Fruit fly (Drosophila melanogaster) whole organism, embryonic: ENCODE results near the gene CG34427.

Experiments used
- Bgb ChIP-seq: fragments of 200-800 bp; sonication (Bioruptor generic); IDR thresholded peaks from 2 replicates; pipeline ENCODE4 v1.3.6; 2022; ENCODE audit warnings: missing biosample characterization, missing genetic modification characterization; ENCODE audit not compliant: partially characterized antibody
- C15 ChIP-seq: fragments of 200-800 bp; sonication (Bioruptor generic); IDR thresholded peaks from 3 replicates; pipeline ENCODE4 v1.3.6; 2022; ENCODE audit warnings: missing biosample characterization, missing genetic modification characterization
- CG10147 ChIP-seq: fragments of 200-800 bp; sonication (Bioruptor generic); optimal IDR thresholded peaks from 2 replicates; lab custom pipeline; 2019; ENCODE audit warnings: missing biosample characterization, mild to moderate bottlenecking, missing genetic modification characterization, moderate library complexity
- CG10321 ChIP-seq: fragments of 200-800 bp; sonication (Bioruptor generic); IDR thresholded peaks from 2 replicates; pipeline ENCODE4 v1.3.6; 2022; ENCODE audit warnings: missing biosample characterization, missing genetic modification characterization
- CG10366 ChIP-seq: fragments of 200-800 bp; sonication (Bioruptor generic); IDR thresholded peaks from 2 replicates; pipeline ENCODE4 v1.3.6; 2022; ENCODE audit warnings: missing biosample characterization, missing genetic modification characterization
- CG10565 ChIP-seq: fragments of 200-800 bp; sonication (Bioruptor generic); optimal IDR thresholded peaks from 3 replicates; lab custom pipeline; 2016; ENCODE audit warnings: missing biosample characterization, mild to moderate bottlenecking, missing genetic modification characterization
- CG12104 ChIP-seq: fragments of 200-800 bp; sonication (Bioruptor generic); optimal IDR thresholded peaks from 3 replicates; lab custom pipeline; 2016; ENCODE audit warnings: missing biosample characterization, missing genetic modification characterization
- CG13123 ChIP-seq: fragments of 200-800 bp; sonication (Bioruptor generic); optimal IDR thresholded peaks from 2 replicates; lab custom pipeline; 2016; ENCODE audit warnings: missing biosample characterization, missing genetic modification characterization
- CG14441 ChIP-seq: fragments of 200-800 bp; sonication (Bioruptor generic); IDR thresholded peaks from 2 replicates; pipeline ENCODE4 v1.3.6; 2022; ENCODE audit warnings: missing biosample characterization, missing genetic modification characterization
- CG14710 ChIP-seq: fragments of 200-800 bp; sonication (Bioruptor generic); optimal IDR thresholded peaks from 3 replicates; lab custom pipeline; 2019; ENCODE audit warnings: missing biosample characterization, mild to moderate bottlenecking, missing genetic modification characterization, moderate library complexity
- CG15269 ChIP-seq: fragments of 200-800 bp; sonication (Bioruptor generic); optimal IDR thresholded peaks from 2 replicates; lab custom pipeline; 2018; ENCODE audit warnings: missing biosample characterization, mild to moderate bottlenecking, missing genetic modification characterization, moderate library complexity
- CG15479 ChIP-seq: fragments of 200-800 bp; sonication (Bioruptor generic); optimal IDR thresholded peaks from 3 replicates; lab custom pipeline; 2019; ENCODE audit warnings: missing biosample characterization, mild to moderate bottlenecking, missing genetic modification characterization, moderate library complexity
- CG18599 ChIP-seq: fragments of 200-800 bp; sonication (Bioruptor generic); optimal IDR thresholded peaks from 3 replicates; lab custom pipeline; 2017; ENCODE audit warnings: missing biosample characterization, missing genetic modification characterization, mild to moderate bottlenecking, moderate library complexity, missing genetic modification reagents
- CG2678 ChIP-seq: fragments of 200-800 bp; sonication (Bioruptor generic); optimal IDR thresholded peaks from 3 replicates; lab custom pipeline; 2019; ENCODE audit warnings: missing biosample characterization, mild to moderate bottlenecking, missing genetic modification characterization, moderate library complexity
- CG32772 ChIP-seq: fragments of 200-800 bp; sonication (Bioruptor generic); IDR thresholded peaks from 2 replicates; pipeline ENCODE4 v1.3.6; 2022; ENCODE audit warnings: missing biosample characterization, missing genetic modification characterization
- CG33557 ChIP-seq: fragments of 200-800 bp; sonication (Bioruptor generic); optimal IDR thresholded peaks from 2 replicates; lab custom pipeline; 2019; ENCODE audit warnings: missing biosample characterization, mild to moderate bottlenecking, missing genetic modification characterization, moderate library complexity
- CG34224 ChIP-seq: fragments of 200-800 bp; sonication (Bioruptor generic); IDR thresholded peaks from 3 replicates; pipeline ENCODE4 v1.3.6; 2022; ENCODE audit warnings: missing biosample characterization, missing genetic modification characterization; ENCODE audit not compliant: partially characterized antibody
- CG34422 ChIP-seq: fragments of 200-800 bp; sonication (Bioruptor generic); IDR thresholded peaks from 3 replicates; pipeline ENCODE4 v1.3.6; 2022; ENCODE audit warnings: missing biosample characterization, missing genetic modification characterization
- CG4854 ChIP-seq: fragments of 200-800 bp; sonication (Bioruptor generic); optimal IDR thresholded peaks from 2 replicates; lab custom pipeline; 2016; ENCODE audit warnings: missing biosample characterization, missing genetic modification characterization, inconsistent platforms
- CG7271 ChIP-seq: fragments of 200-800 bp; sonication (Bioruptor generic); optimal IDR thresholded peaks from 2 replicates; lab custom pipeline; 2018; ENCODE audit warnings: missing biosample characterization, mild to moderate bottlenecking, missing genetic modification characterization, moderate library complexity
- Dad ChIP-seq: fragments of 200-800 bp; sonication (Bioruptor generic); optimal IDR thresholded peaks from 3 replicates; lab custom pipeline; 2016; ENCODE audit warnings: missing biosample characterization, missing genetic modification characterization
- HLH4C ChIP-seq: fragments of 200-800 bp; sonication (Bioruptor generic); IDR thresholded peaks from 3 replicates; pipeline ENCODE4 v1.3.6; 2022; ENCODE audit warnings: missing biosample characterization, missing genetic modification characterization; ENCODE audit not compliant: partially characterized antibody
- HLH54F ChIP-seq: fragments of 200-800 bp; sonication (Bioruptor generic); optimal IDR thresholded peaks from 3 replicates; lab custom pipeline; 2016; ENCODE audit warnings: missing biosample characterization, missing genetic modification characterization
- Ptx1 ChIP-seq: fragments of 200-800 bp; sonication (Bioruptor generic); IDR thresholded peaks from 2 replicates; pipeline ENCODE4 v1.3.6; 2022; ENCODE audit warnings: missing biosample characterization, missing genetic modification characterization
- Sox102F ChIP-seq: fragments of 200-800 bp; sonication (Bioruptor generic); optimal IDR thresholded peaks from 2 replicates; lab custom pipeline; 2018; ENCODE audit warnings: missing biosample characterization, mild to moderate bottlenecking, missing genetic modification characterization, moderate library complexity
- cad ChIP-seq: fragments of >200 bp; optimal IDR thresholded peaks from 2 replicates; lab custom pipeline; 2017; ENCODE audit warnings: missing biosample characterization, missing genetic modification characterization
- corto ChIP-seq: fragments of 200-800 bp; sonication (Bioruptor generic); optimal IDR thresholded peaks from 2 replicates; lab custom pipeline; 2016; ENCODE audit warnings: missing biosample characterization, mild to moderate bottlenecking, missing genetic modification characterization, moderate library complexity
- cwo ChIP-seq: fragments of 200-800 bp; sonication (Bioruptor generic); optimal IDR thresholded peaks from 3 replicates; lab custom pipeline; 2017; ENCODE audit warnings: missing biosample characterization, missing genetic modification characterization, mild to moderate bottlenecking, moderate library complexity, missing genetic modification reagents
- dm ChIP-seq: fragments of 200-800 bp; sonication (Bioruptor generic); optimal IDR thresholded peaks from 3 replicates; lab custom pipeline; 2016; ENCODE audit warnings: missing biosample characterization, missing genetic modification characterization
- dpn ChIP-seq, 2 experiments: fragments of 200-800 bp; sonication (Bioruptor generic); optimal IDR thresholded peaks; 3 replicates each; lab custom pipeline; 2016; ENCODE audit warnings: missing biosample characterization in 2 of 2, missing genetic modification characterization in 2 of 2
- grau ChIP-seq: fragments of 200-800 bp; optimal IDR thresholded peaks from 3 replicates; lab custom pipeline; 2019; ENCODE audit warnings: missing biosample characterization, mild to moderate bottlenecking, missing genetic modification characterization, moderate library complexity
- hbn ChIP-seq: fragments of 200-800 bp; sonication (Bioruptor generic); IDR thresholded peaks from 2 replicates; pipeline ENCODE4 v1.3.6; 2022; ENCODE audit warnings: missing biosample characterization, missing genetic modification characterization; ENCODE audit not compliant: partially characterized antibody
- ind ChIP-seq: fragments of 200-800 bp; sonication (Bioruptor generic); optimal IDR thresholded peaks from 3 replicates; lab custom pipeline; 2016; ENCODE audit warnings: missing biosample characterization, missing genetic modification characterization
- insv ChIP-seq, 2 experiments: fragments of 200-800 bp; sonication (Bioruptor generic); optimal IDR thresholded peaks; 3 replicates each; lab custom pipeline; 2016 to 2018; ENCODE audit warnings: missing biosample characterization in 2 of 2, missing genetic modification characterization in 2 of 2
- nmo ChIP-seq: fragments of 200-800 bp; sonication (Bioruptor generic); optimal IDR thresholded peaks from 2 replicates; lab custom pipeline; 2018; ENCODE audit warnings: missing biosample characterization, mild to moderate bottlenecking, missing genetic modification characterization, moderate library complexity
- pita ChIP-seq: fragments of 200-800 bp; sonication (Bioruptor generic); optimal IDR thresholded peaks from 2 replicates; lab custom pipeline; 2017; ENCODE audit warnings: missing biosample characterization, mild to moderate bottlenecking, missing genetic modification characterization
- pzg ChIP-seq: fragments of 200-800 bp; sonication (Bioruptor generic); optimal IDR thresholded peaks from 3 replicates; lab custom pipeline; 2018; ENCODE audit warnings: missing biosample characterization, mild to moderate bottlenecking, missing genetic modification characterization, moderate library complexity
- row ChIP-seq: fragments of 200-800 bp; sonication (Bioruptor generic); IDR thresholded peaks from 3 replicates; pipeline ENCODE4 v1.3.6; 2022; ENCODE audit warnings: missing biosample characterization, missing genetic modification characterization
- salm ChIP-seq: fragments of 200-800 bp; sonication (Bioruptor generic); optimal IDR thresholded peaks from 2 replicates; lab custom pipeline; 2018; ENCODE audit warnings: missing biosample characterization, mild to moderate bottlenecking, missing genetic modification characterization
- schlank ChIP-seq: fragments of 200-800 bp; sonication (Bioruptor generic); optimal IDR thresholded peaks from 2 replicates; lab custom pipeline; 2018; ENCODE audit warnings: missing biosample characterization, mild to moderate bottlenecking, missing genetic modification characterization
- sens ChIP-seq: fragments of 200-800 bp; sonication (Bioruptor generic); peaks from one replicate; lab custom pipeline; 2016; ENCODE audit warnings: missing biosample characterization, missing genetic modification characterization
- shn ChIP-seq: fragments of 200-800 bp; sonication (Bioruptor generic); optimal IDR thresholded peaks from 3 replicates; lab custom pipeline; 2016; ENCODE audit warnings: missing biosample characterization, missing genetic modification characterization
- sima ChIP-seq: fragments of 200-800 bp; sonication (Bioruptor generic); optimal IDR thresholded peaks from 2 replicates; lab custom pipeline; 2016; ENCODE audit warnings: missing biosample characterization, missing genetic modification characterization
- sisA ChIP-seq: fragments of 200-800 bp; sonication (Bioruptor generic); IDR thresholded peaks from 2 replicates; pipeline ENCODE4 v1.3.6; 2022; ENCODE audit warnings: missing biosample characterization, missing genetic modification characterization
- slbo ChIP-seq: fragments of 200-800 bp; sonication (Bioruptor generic); IDR thresholded peaks from 2 replicates; pipeline ENCODE4 v1.3.6; 2022; ENCODE audit warnings: missing biosample characterization, missing genetic modification characterization
- sug ChIP-seq: fragments of 200-800 bp; optimal IDR thresholded peaks from 2 replicates; lab custom pipeline; 2019; ENCODE audit warnings: missing biosample characterization, mild to moderate bottlenecking, missing genetic modification characterization, moderate library complexity
- trem ChIP-seq: fragments of 200-800 bp; optimal IDR thresholded peaks from 3 replicates; lab custom pipeline; 2019; ENCODE audit warnings: missing biosample characterization, mild to moderate bottlenecking, missing genetic modification characterization, moderate library complexity
- vvl ChIP-seq: fragments of 200-800 bp; sonication (Bioruptor generic); IDR thresholded peaks from 2 replicates; pipeline ENCODE4 v1.3.6; 2022; ENCODE audit warnings: missing biosample characterization, missing genetic modification characterization
- yki ChIP-seq: fragments of >200 bp; optimal IDR thresholded peaks from 3 replicates; lab custom pipeline; 2018

Gene CG34427

DNA sequence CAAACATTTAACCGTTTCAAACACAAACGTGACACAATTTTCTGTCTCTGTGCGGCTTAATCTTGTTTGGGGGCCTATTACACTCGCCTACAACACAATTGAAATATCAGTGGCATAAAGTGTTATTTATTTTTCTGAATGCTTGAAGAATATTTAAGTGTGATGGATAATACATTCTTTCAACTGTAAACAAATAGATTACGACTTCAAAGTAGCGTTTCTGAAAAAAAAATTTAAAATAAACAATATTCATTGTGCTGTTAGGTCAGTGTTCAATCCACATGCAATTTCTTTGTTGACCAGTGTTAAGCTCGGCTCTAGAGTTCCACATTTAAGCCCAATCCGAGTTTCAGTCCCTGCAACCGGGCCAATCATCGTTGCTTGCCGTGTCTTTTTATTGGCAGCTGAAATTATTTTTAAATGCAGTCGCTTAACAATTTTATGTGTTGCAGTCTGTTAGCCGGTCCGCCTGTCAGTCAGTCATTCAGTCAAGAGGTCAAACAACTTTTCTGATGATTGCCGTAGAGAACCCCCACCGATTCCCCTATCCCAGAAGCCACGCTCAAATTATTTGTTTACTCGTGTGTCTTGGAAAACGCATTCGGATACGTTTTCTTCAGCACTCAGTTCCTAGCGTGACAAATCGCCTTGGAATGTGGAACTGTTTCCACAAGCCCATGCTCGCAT is 31.4 kb upstream of the CG34427 start (continued):
- peak; percentile 83 for TF ChIP-seq CG15269
- no peak for TF ChIP-seq Bgb (GFP tag; lab: Robert Waterston, UW)
- TF ChIP-seq cad (GFP tag; lab: Kevin White, UChicago): no peak
- 0 out of 2 replicates have a peak, but pooled peaks have one; percentile 36 for TF ChIP-seq slbo (GFP tag; lab: Robert Waterston, UW)
- no peak for TF ChIP-seq CG34224 (GFP tag; lab: Robert Waterston, UW)
- no peak for TF ChIP-seq insv (GFP tag; optimal IDR thresholded peaks at IDR 0.05; lab: Kevin White, UChicago)
- no peak for TF ChIP-seq schlank (tag; lab: Kevin White, UChicago)
- TF ChIP-seq CG2678 (tag; lab: Kevin White, UChicago): peak; percentile 86
- TF ChIP-seq salm: peak; percentile 41
- TF ChIP-seq sima (GFP tag; lab: Kevin White, UChicago): no peak
- peak; percentile 51 for TF ChIP-seq trem
- TF ChIP-seq CG10366 (GFP tag; lab: Robert Waterston, UW): peak; percentile 56; the same call in 1 of the 2 replicates
- no peak for TF ChIP-seq CG10565 (GFP tag; lab: Kevin White, UChicago)
- TF ChIP-seq CG14710: peak; percentile 81
- peak; percentile 85 for TF ChIP-seq vvl (GFP tag; lab: Robert Waterston, UW)
- no peak for TF ChIP-seq pita (GFP tag; lab: Kevin White, UChicago)
- peak; percentile 5 for TF ChIP-seq Dad (GFP tag; lab: Kevin White, UChicago)
- peak; percentile 79 for TF ChIP-seq CG33557 (GFP tag; lab: Kevin White, UChicago)
- TF ChIP-seq corto: no peak
- TF ChIP-seq nmo (GFP tag; lab: Kevin White, UChicago): peak; percentile 85
- TF ChIP-seq ind (GFP tag; lab: Kevin White, UChicago): peak; percentile 55
- TF ChIP-seq CG7271: peak; percentile 33
- no peak for TF ChIP-seq pzg
- peak; percentile 53 for TF ChIP-seq CG32772 (GFP tag; lab: Robert Waterston, UW)
- peak; percentile 96 for TF ChIP-seq sens
- peak; percentile 4 to 77 for TF ChIP-seq dpn (GFP tag; optimal IDR thresholded peaks at IDR 0.05; lab: Kevin White, UChicago)
- TF ChIP-seq CG14441 (GFP tag; lab: Robert Waterston, UW): peak; percentile 69
- peak; percentile 70 for TF ChIP-seq CG34422 (GFP tag; lab: Robert Waterston, UW)
- TF ChIP-seq HLH54F (GFP tag; lab: Kevin White, UChicago): no peak
- TF ChIP-seq yki (lab: Kevin White, UChicago): no peak
- peak; percentile 30 for TF ChIP-seq dm (GFP tag; lab: Kevin White, UChicago)
- TF ChIP-seq CG4854 (GFP tag; lab: Kevin White, UChicago): peak; percentile 38
- TF ChIP-seq sug: peak; percentile 25
- TF ChIP-seq hbn (GFP tag; lab: Robert Waterston, UW): no peak
- peak; percentile 77 for TF ChIP-seq grau (tag; lab: Kevin White, UChicago)
- TF ChIP-seq C15 (GFP tag; lab: Robert Waterston, UW): 0 out of 3 replicates have a peak, but pooled peaks have one; percentile 15
- peak; percentile 28; the same call in 1 of the 2 replicates for TF ChIP-seq CG10321
- peak; percentile 32 for TF ChIP-seq CG10147 (GFP tag; lab: Kevin White, UChicago)
- peak; percentile 84 for TF ChIP-seq Sox102F (GFP tag; lab: Kevin White, UChicago)
- no peak for TF ChIP-seq CG15479 (GFP tag; lab: Kevin White, UChicago)
- peak; percentile 57; the same call in 1 of the 2 replicates for TF ChIP-seq sisA
- TF ChIP-seq shn (GFP tag; lab: Kevin White, UChicago): peak; percentile 24
- peak; percentile 83 for TF ChIP-seq row (GFP tag; lab: Robert Waterston, UW)
- TF ChIP-seq Ptx1: peak; percentile 72
- no peak for TF ChIP-seq HLH4C (GFP tag; lab: Robert Waterston, UW)
- TF ChIP-seq CG12104 (GFP tag; lab: Kevin White, UChicago): peak; percentile 41
- TF ChIP-seq CG13123 (GFP tag; lab: Kevin White, UChicago): peak; percentile 36
- TF ChIP-seq CG18599 (GFP tag; lab: Kevin White, UChicago): peak; percentile 24
- no peak for TF ChIP-seq cwo (GFP tag; lab: Kevin White, UChicago)
